Worm (Caenorhabditis elegans) whole organism, L2 larva: ENCODE data around the gene R07H5.11.

Experiments
- F13H6.1 ChIP-seq: sonication (generic microtip); optimal IDR thresholded peaks from 2 replicates; lab custom pipeline; 2016; ENCODE audit warnings: missing genetic modification characterization, missing compliant biosample characterization
- aly-2 ChIP-seq: fragments of 150-350 bp; optimal IDR thresholded peaks from 2 replicates; lab custom pipeline; 2014; ENCODE audit warnings: missing biosample characterization, missing genetic modification characterization
- ama-1 ChIP-seq: fragments of 150-350 bp; optimal IDR thresholded peaks from 2 replicates; lab custom pipeline; 2018; ENCODE audit warnings: inconsistent platforms
- blmp-1 ChIP-seq: sonication (generic microtip); optimal IDR thresholded peaks from 2 replicates; lab custom pipeline; 2017; ENCODE audit warnings: missing genetic modification characterization, mild to moderate bottlenecking, missing compliant biosample characterization, antibody characterized with exemption, moderate library complexity; ENCODE audit not compliant: insufficient read depth
- ceh-16 ChIP-seq: fragments of 150-350 bp; optimal IDR thresholded peaks from 2 replicates; lab custom pipeline; 2014; ENCODE audit warnings: missing biosample characterization, missing genetic modification characterization
- ceh-82 ChIP-seq: fragments of 150-350 bp; optimal IDR thresholded peaks from 2 replicates; lab custom pipeline; 2014; ENCODE audit warnings: missing biosample characterization, missing genetic modification characterization
- crh-2 ChIP-seq: sonication (generic microtip); optimal IDR thresholded peaks from 2 replicates; lab custom pipeline; 2017; ENCODE audit warnings: missing biosample characterization, missing genetic modification characterization
- dmd-4 ChIP-seq: sonication (generic microtip); optimal IDR thresholded peaks from 2 replicates; lab custom pipeline; 2017; ENCODE audit warnings: missing biosample characterization, missing genetic modification characterization
- egl-27 ChIP-seq: sonication (generic microtip); optimal IDR thresholded peaks from 3 replicates; lab custom pipeline; 2017; ENCODE audit warnings: missing biosample characterization, missing genetic modification reagents, missing genetic modification characterization
- elt-3 ChIP-seq: sonication (generic microtip); optimal IDR thresholded peaks from 2 replicates; lab custom pipeline; 2017; ENCODE audit warnings: missing biosample characterization, missing genetic modification characterization
- fos-1 ChIP-seq: fragments of 150-350 bp; optimal IDR thresholded peaks from 2 replicates; lab custom pipeline; 2014; ENCODE audit warnings: missing biosample characterization, missing genetic modification characterization
- gmeb-1 ChIP-seq: fragments of 150-350 bp; optimal IDR thresholded peaks from 2 replicates; lab custom pipeline; 2014; ENCODE audit warnings: missing biosample characterization, missing genetic modification characterization
- lin-11 ChIP-seq: fragments of 150-350 bp; sonication (generic microtip); optimal IDR thresholded peaks from 2 replicates; lab custom pipeline; 2014; ENCODE audit warnings: missing biosample characterization, missing genetic modification characterization, inconsistent platforms, mixed read lengths
- lin-13 ChIP-seq: fragments of 150-350 bp; optimal IDR thresholded peaks from 2 replicates; lab custom pipeline; 2014; ENCODE audit warnings: missing biosample characterization, missing genetic modification reagents, missing genetic modification characterization
- lsy-2 ChIP-seq, 2 experiments: fragments of 150-350 bp in 1 of 2; sonication (generic microtip) in 1 of 2; optimal IDR thresholded peaks; 2 replicates each; lab custom pipeline; 2014 to 2017; ENCODE audit warnings: missing biosample characterization in 2 of 2, missing genetic modification characterization in 2 of 2
- mab-5 ChIP-seq: fragments of 150-350 bp; optimal IDR thresholded peaks from 2 replicates; lab custom pipeline; 2014; ENCODE audit warnings: missing biosample characterization, missing genetic modification characterization
- mdl-1 ChIP-seq, 2 experiments: fragments of 150-350 bp in 1 of 2; sonication (generic microtip) in 1 of 2; optimal IDR thresholded peaks; 2 replicates each; lab custom pipeline; 2017; ENCODE audit warnings: missing biosample characterization in 2 of 2, missing genetic modification characterization in 2 of 2
- nhr-10 ChIP-seq: sonication (generic microtip); optimal IDR thresholded peaks from 2 replicates; lab custom pipeline; 2017; ENCODE audit warnings: missing biosample characterization, missing genetic modification characterization
- nhr-12 ChIP-seq: fragments of 150-350 bp; optimal IDR thresholded peaks from 2 replicates; lab custom pipeline; 2014; ENCODE audit warnings: missing biosample characterization, missing genetic modification characterization
- nhr-129 ChIP-seq: fragments of 150-350 bp; optimal IDR thresholded peaks from 2 replicates; lab custom pipeline; 2014; ENCODE audit warnings: missing biosample characterization, missing genetic modification characterization
- nhr-23 ChIP-seq: fragments of 150-350 bp; optimal IDR thresholded peaks from 2 replicates; lab custom pipeline; 2014; ENCODE audit warnings: missing biosample characterization, missing genetic modification reagents, missing genetic modification characterization
- nhr-237 ChIP-seq: fragments of 150-350 bp; optimal IDR thresholded peaks from 2 replicates; lab custom pipeline; 2014; ENCODE audit warnings: missing biosample characterization, missing genetic modification characterization
- nhr-25 ChIP-seq: fragments of 150-350 bp; sonication (generic microtip); optimal IDR thresholded peaks from 3 replicates; lab custom pipeline; 2014; ENCODE audit warnings: missing biosample characterization, missing genetic modification characterization
- nhr-6 ChIP-seq: fragments of 150-350 bp; optimal IDR thresholded peaks from 2 replicates; lab custom pipeline; 2014; ENCODE audit warnings: missing biosample characterization, missing genetic modification characterization
- peb-1 ChIP-seq: fragments of 150-350 bp; optimal IDR thresholded peaks from 2 replicates; lab custom pipeline; 2014; ENCODE audit warnings: missing biosample characterization, missing genetic modification characterization
- skn-1 ChIP-seq: sonication (generic microtip); optimal IDR thresholded peaks from 2 replicates; lab custom pipeline; 2017; ENCODE audit warnings: missing biosample characterization, missing genetic modification characterization
- sma-3 ChIP-seq: sonication (generic microtip); optimal IDR thresholded peaks from 2 replicates; lab custom pipeline; 2016; ENCODE audit warnings: missing genetic modification reagents, missing genetic modification characterization, missing compliant biosample characterization
- sma-9 ChIP-seq, 2 experiments: fragments of 150-350 bp in 1 of 2; sonication (generic microtip) in 1 of 2; optimal IDR thresholded peaks; 2 replicates each; lab custom pipeline; 2014 to 2016; ENCODE audit warnings: missing genetic modification characterization in 2 of 2, mild to moderate bottlenecking in 1 of 2, missing biosample characterization in 1 of 2, missing compliant biosample characterization in 1 of 2, missing genetic modification reagents in 1 of 2, moderate library complexity in 1 of 2
- unc-39 ChIP-seq: fragments of 150-350 bp; optimal IDR thresholded peaks from 2 replicates; lab custom pipeline; 2014; ENCODE audit warnings: missing biosample characterization, missing genetic modification characterization
- unc-62 ChIP-seq: fragments of 150-350 bp; optimal IDR thresholded peaks from 2 replicates; lab custom pipeline; 2014; ENCODE audit warnings: missing biosample characterization, missing genetic modification reagents, missing genetic modification characterization
- zag-1 ChIP-seq: fragments of 150-350 bp; optimal IDR thresholded peaks from 2 replicates; lab custom pipeline; 2014; ENCODE audit warnings: missing biosample characterization, missing genetic modification characterization
- ztf-1 ChIP-seq: fragments of 200-800 bp; sonication (Bioruptor generic); conservative IDR thresholded peaks from 2 replicates; pipeline ENCODE4 v1.3.6; 2022; ENCODE audit warnings: missing genetic modification characterization, missing compliant biosample characterization
- ztf-11 ChIP-seq: sonication (generic microtip); optimal IDR thresholded peaks from 2 replicates; lab custom pipeline; 2017; ENCODE audit warnings: missing biosample characterization, missing genetic modification characterization
- ztf-4 ChIP-seq: fragments of 150-350 bp; optimal IDR thresholded peaks from 2 replicates; lab custom pipeline; 2014; ENCODE audit warnings: missing biosample characterization, missing genetic modification characterization

The R07H5.11 gene

ce11 chrIV:11162451-11162850 lies 40.1 kb upstream of the R07H5.11 start, which contains the start of gene fbxb-9:
Gene fbxb-9, minus strand, starts transcription at chrIV:11162551.
- no peak for TF ChIP-seq ceh-82 (tag; lab: Kevin White, UChicago)
- no peak for TF ChIP-seq nhr-129 (tag; lab: Kevin White, UChicago)
- no peak for TF ChIP-seq elt-3 (tag; lab: Kevin White, UChicago)
- no peak for TF ChIP-seq nhr-6 (tag; lab: Kevin White, UChicago)
- TF ChIP-seq crh-2 (tag; lab: Kevin White, UChicago) = no peak
- no peak for TF ChIP-seq ceh-16 (tag; lab: Kevin White, UChicago)
- TF ChIP-seq aly-2 = no peak
- no peak for TF ChIP-seq nhr-237
- no peak for TF ChIP-seq ztf-11 (tag; lab: Kevin White, UChicago)
- TF ChIP-seq lsy-2 (tag; optimal IDR thresholded peaks at IDR 0.05; lab: Kevin White, UChicago) = no peak
- TF ChIP-seq nhr-12 (tag; lab: Kevin White, UChicago) = no peak
- TF ChIP-seq lin-13 = no peak
- TF ChIP-seq F13H6.1 = no peak
- TF ChIP-seq unc-39 (tag; lab: Kevin White, UChicago) = no peak
- no peak for TF ChIP-seq dmd-4 (tag; lab: Kevin White, UChicago)
- no peak for TF ChIP-seq nhr-25 (tag; lab: Kevin White, UChicago)

ce11 chrIV:11164831-11165230 lies 37.7 kb upstream of the R07H5.11 start, which contains the start of gene C08F8.6:
Gene C08F8.6, minus strand, starts transcription at chrIV:11164931.
- TF ChIP-seq aly-2 (no peak), nhr-23 (no peak), elt-3 (tag; lab: Kevin White, UChicago) (no peak), ztf-11 (tag; lab: Kevin White, UChicago) (no peak), sma-3 (GFP tag; lab: Kevin White, UChicago) (no peak), lin-11 (tag; lab: Kevin White, UChicago) (no peak), unc-62 (GFP tag; lab: Kevin White, UChicago) (no peak), F13H6.1 (no peak), dmd-4 (tag; lab: Kevin White, UChicago) (no peak), nhr-10 (tag; lab: Kevin White, UChicago) (no peak), skn-1 (tag; lab: Kevin White, UChicago) (no peak), mdl-1 (tag; optimal IDR thresholded peaks at IDR 0.05; lab: Kevin White, UChicago) (no peak), zag-1 (tag; lab: Kevin White, UChicago) (no peak)
- TF ChIP-seq, all 48 proteins: peak for 0

ce11 chrIV:11169652-11170051 lies 32.9 kb upstream of the R07H5.11 start, which contains the start of gene nhr-67:
Gene nhr-67, plus strand, starts transcription at chrIV:11169748.
- no peak for TF ChIP-seq nhr-10 (tag; lab: Kevin White, UChicago)

- peak; percentile 29 for TF ChIP-seq sma-3 (GFP tag; lab: Kevin White, UChicago)
- TF ChIP-seq F13H6.1 = no peak
- peak; percentile 1 for TF ChIP-seq fos-1 (tag; lab: Kevin White, UChicago)
- TF ChIP-seq, all 48 proteins: peak for 2
These were observed 27.8 kb upstream of the R07H5.11 start for ce11 chrIV:11174772-11175171.

- TF ChIP-seq ztf-4 (tag; lab: Kevin White, UChicago) (no peak), blmp-1 (tag; lab: Kevin White, UChicago) (no peak), gmeb-1 (tag; lab: Kevin White, UChicago) (no peak), sma-9 (GFP tag; optimal IDR thresholded peaks at IDR 0.05; lab: Kevin White, UChicago) (no peak), sma-9 (tag; optimal IDR thresholded peaks at IDR 0.05; lab: Kevin White, UChicago) (no peak), lin-11 (tag; lab: Kevin White, UChicago) (no peak), egl-27 (tag; lab: Kevin White, UChicago) (no peak), peb-1 (no peak), nhr-6 (tag; lab: Kevin White, UChicago) (no peak), nhr-237 (no peak), fos-1 (tag; lab: Kevin White, UChicago) (no peak), mdl-1 (tag; optimal IDR thresholded peaks at IDR 0.05; lab: Kevin White, UChicago) (no peak), mab-5 (tag; lab: Kevin White, UChicago) (no peak), ztf-1 (GFP tag; lab: Robert Waterston, UW) (no peak), dmd-4 (tag; lab: Kevin White, UChicago) (no peak), ama-1 (no peak), aly-2 (no peak)
These were observed 25.6 kb upstream of the R07H5.11 start, which contains the start of gene rap-3 for ce11 chrIV:11176967-11177366. Gene rap-3, plus strand, starts transcription at chrIV:11177267.
